Worm (Caenorhabditis elegans): ENCODE results near the gene pals-27.

pals-27 gene

DNA sequence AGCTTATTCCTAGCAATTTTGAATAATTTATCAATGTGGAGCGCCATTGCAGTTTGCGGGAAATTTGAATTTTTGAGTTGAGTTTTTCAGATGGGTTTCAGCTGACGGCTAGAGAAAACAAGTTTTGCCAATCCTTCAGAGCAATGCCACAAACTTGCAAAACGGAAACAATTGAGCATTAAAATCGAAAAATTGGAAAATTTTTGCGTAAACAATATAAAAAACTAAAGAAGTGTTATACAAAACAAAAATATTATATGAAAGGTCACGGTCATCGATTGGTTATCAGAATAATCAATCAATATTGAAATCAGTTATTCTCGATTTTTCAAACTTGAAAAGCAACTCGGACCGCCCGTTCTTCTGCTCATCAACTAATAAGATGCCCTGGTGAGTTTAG is 19.7 kb downstream of the pals-27 start, which contains the start of gene R07E5.15:
TSS of gene R07E5.15 (plus strand) at position 301 of the 400 bp plus-strand sequence.
- no peak for TF ChIP-seq mxl-1 (tag; optimal IDR thresholded peaks at IDR 0.05)
- TF ChIP-seq snpc-3.4 (tag; optimal IDR thresholded peaks at IDR 0.05): no peak
- no peak for TF ChIP-seq nhr-90 (tag; optimal IDR thresholded peaks at IDR 0.05)
- TF ChIP-seq ekl-4 (GFP tag; IDR thresholded peaks at IDR 0.05): no peak
- no peak for TF ChIP-seq ztf-28 (GFP tag; IDR thresholded peaks at IDR 0.05)
- TF ChIP-seq ccch-3 (GFP tag; optimal IDR thresholded peaks at IDR 0.05): no peak
- no peak for TF ChIP-seq F57A8.1 (GFP tag; optimal IDR thresholded peaks at IDR 0.05)
- TF ChIP-seq egl-44 (GFP tag; IDR thresholded peaks at IDR 0.05): no peak
- no peak for TF ChIP-seq atf-7 (tag; optimal IDR thresholded peaks at IDR 0.05)
- no peak for TF ChIP-seq akir-1 (GFP tag; optimal IDR thresholded peaks at IDR 0.05)
- TF ChIP-seq Y56A3A.18 (GFP tag; IDR thresholded peaks at IDR 0.05): no peak
- no peak for TF ChIP-seq B0336.3 (GFP tag; IDR thresholded peaks at IDR 0.05)
- TF ChIP-seq hmg-1.2 (GFP tag; IDR thresholded peaks at IDR 0.05): no peak
- TF ChIP-seq mel-28 (tag; optimal IDR thresholded peaks at IDR 0.05; ENCODE audit: borderline replicate concordance): no peak
- TF ChIP-seq die-1 (tag; optimal IDR thresholded peaks at IDR 0.05): no peak
- TF ChIP-seq K11D2.4 (GFP tag; IDR thresholded peaks at IDR 0.05): no peak

DNA sequence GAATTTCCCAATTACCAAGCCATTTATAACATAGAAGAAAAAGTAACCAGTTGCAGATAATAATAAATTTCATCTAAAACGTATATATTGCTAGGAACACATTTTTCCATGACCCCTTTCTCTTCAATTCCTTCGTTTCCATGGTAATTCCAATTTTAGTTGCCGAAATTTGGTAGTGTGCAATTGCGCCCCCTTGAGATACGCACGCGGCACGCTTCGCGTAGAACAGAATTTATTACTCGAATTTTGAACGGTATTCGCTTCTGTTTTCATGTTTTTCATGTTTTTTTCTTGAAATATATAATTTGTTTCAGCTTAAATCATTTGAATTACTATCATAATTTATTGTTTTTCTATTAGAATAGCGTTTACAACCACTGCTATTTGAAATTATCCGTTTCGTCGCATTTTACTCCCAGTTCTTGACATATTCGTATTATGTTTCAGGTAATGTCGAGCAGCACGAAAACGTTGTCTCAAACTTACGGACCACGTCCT is 22.9 kb downstream of the pals-27 start, which contains the start of the genes R07E5.17 and snfc-5:
TSS of gene R07E5.17 (minus strand) at position 98 of the 498 bp plus-strand sequence.
TSS of gene snfc-5 (plus strand) at position 448 of the 498 bp plus-strand sequence.
- no peak for TF ChIP-seq C17E4.6 (GFP tag; IDR thresholded peaks at IDR 0.05)
- TF ChIP-seq sdz-38 (tag; optimal IDR thresholded peaks at IDR 0.05): no peak
- TF ChIP-seq lir-1 (GFP tag; conservative IDR thresholded peaks at IDR 0.05): no peak
- TF ChIP-seq F55B11.4 (tag; optimal IDR thresholded peaks at IDR 0.05; ENCODE audit: borderline replicate concordance, insufficient read depth): no peak
- no peak for TF ChIP-seq attf-3 (GFP tag; conservative IDR thresholded peaks at IDR 0.05)
- TF ChIP-seq F23B12.7 (tag; optimal IDR thresholded peaks at IDR 0.05; ENCODE audit: insufficient read depth): peak; percentile 32
- no peak for TF ChIP-seq hlh-26 (GFP tag; conservative IDR thresholded peaks at IDR 0.05)
- peak; percentile 15; the same call in 1 of the 2 replicates for TF ChIP-seq hmg-1.2 (GFP tag; IDR thresholded peaks at IDR 0.05)
- no peak for TF ChIP-seq B0336.3 (GFP tag; IDR thresholded peaks at IDR 0.05)
- no peak for TF ChIP-seq ama-1 (optimal IDR thresholded peaks at IDR 0.05)
- TF ChIP-seq ama-1 (GFP tag; optimal IDR thresholded peaks at IDR 0.05): no peak
- TF ChIP-seq madf-3 (GFP tag; IDR thresholded peaks at IDR 0.05): peak; percentile 92
- no peak for TF ChIP-seq F37B4.10 (GFP tag; IDR thresholded peaks at IDR 0.05)
- no peak for TF ChIP-seq lsy-27 (tag; optimal IDR thresholded peaks at IDR 0.05; ENCODE audit: borderline replicate concordance, insufficient read depth)
- TF ChIP-seq sea-2 (GFP tag; IDR thresholded peaks at IDR 0.05): no peak
- no peak for TF ChIP-seq egl-44 (GFP tag; IDR thresholded peaks at IDR 0.05)
- no peak for TF ChIP-seq sptf-2 (GFP tag; optimal IDR thresholded peaks at IDR 0.05)
- TF ChIP-seq dox-1 (GFP tag; IDR thresholded peaks at IDR 0.05): 0 out of 2 replicates have a peak, but pooled peaks have one; percentile 28
- TF ChIP-seq attf-5 (GFP tag; optimal IDR thresholded peaks at IDR 0.05): peak; percentile 68
- no peak for TF ChIP-seq lin-54 (GFP tag; optimal IDR thresholded peaks at IDR 0.05)
- TF ChIP-seq egl-18 (GFP tag; IDR thresholded peaks at IDR 0.05): no peak
- no peak for TF ChIP-seq ztf-18 (tag; optimal IDR thresholded peaks at IDR 0.05)
- 0 out of 2 replicates have a peak, but pooled peaks have one; percentile 22 for TF ChIP-seq mcd-1 (GFP tag; IDR thresholded peaks at IDR 0.05)
- no peak for TF ChIP-seq ztf-28 (GFP tag; IDR thresholded peaks at IDR 0.05)

DNA sequence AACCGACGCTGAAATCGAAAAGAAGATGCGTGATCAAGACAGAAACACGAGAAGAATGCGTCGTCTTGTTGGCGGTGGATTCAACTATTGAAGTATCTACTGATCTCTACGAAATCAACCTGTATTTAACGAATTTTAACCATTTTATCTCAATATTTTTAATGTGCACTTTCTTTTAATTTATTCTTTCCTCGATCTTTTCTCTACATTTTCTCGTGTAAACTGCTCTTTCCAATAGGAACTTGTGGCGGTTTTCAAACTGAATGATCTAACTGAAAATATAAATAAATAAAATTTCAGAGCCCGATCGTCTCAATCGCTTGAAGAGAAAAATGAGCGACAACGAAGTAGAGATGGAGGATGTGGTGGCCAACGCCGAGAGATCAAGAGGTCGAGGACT is 24.5 kb downstream of the pals-27 start, which contains the start of gene rnp-4:
TSS of gene rnp-4 (plus strand) at position 301 of the 400 bp plus-strand sequence.
- TF ChIP-seq hsf-1 (GFP tag; IDR thresholded peaks at IDR 0.05) (0 out of 2 replicates have a peak, but pooled peaks have one; percentile 29), ztf-28 (GFP tag; IDR thresholded peaks at IDR 0.05) (no peak), F10E7.11 (tag; optimal IDR thresholded peaks at IDR 0.05) (no peak), Y53G8AR.9 (GFP tag; conservative IDR thresholded peaks at IDR 0.05) (0 out of 2 replicates have a peak, but pooled peaks have one; percentile 17), lin-26 (GFP tag; IDR thresholded peaks at IDR 0.05) (peak; percentile 39; the same call in 1 of the 2 replicates)

All from whole organism, young adult.